Worm (Caenorhabditis elegans): ENCODE measurements around the gene mrpl-1.

ce11 chrIV:7709701-7710100 lies at the start of gene mrpl-1, which contains the start of the genes emc-6 and mrps-24:
- TF ChIP-seq him-1 (tag; optimal IDR thresholded peaks at IDR 0.05) = no peak
- TF ChIP-seq dao-5 (tag; optimal IDR thresholded peaks at IDR 0.05) = no peak
